Worm (Caenorhabditis elegans) whole organism, late embryonic: ENCODE measurements around the gene srw-36.

Experiments
- C38D4.7 ChIP-seq: fragments of 200-800 bp; sonication (Bioruptor generic); optimal IDR thresholded peaks from 2 replicates; lab custom pipeline; 2018; ENCODE audit warnings: mild to moderate bottlenecking, missing genetic modification characterization, moderate library complexity, missing compliant biosample characterization
- F13H6.1 ChIP-seq: sonication (generic microtip); optimal IDR thresholded peaks from 2 replicates; lab custom pipeline; 2016; ENCODE audit warnings: missing genetic modification characterization, missing compliant biosample characterization
- K02D7.2 ChIP-seq: sonication (generic microtip); optimal IDR thresholded peaks from 2 replicates; lab custom pipeline; 2017; ENCODE audit warnings: mild to moderate bottlenecking, missing genetic modification characterization, missing compliant biosample characterization
- K09A11.1 ChIP-seq: sonication (generic microtip); optimal IDR thresholded peaks from 2 replicates; lab custom pipeline; 2017; ENCODE audit warnings: antibody characterized with exemption, mild to moderate bottlenecking, missing genetic modification characterization, missing compliant biosample characterization; ENCODE audit not compliant: insufficient read depth
- ceh-14 ChIP-seq: sonication (generic microtip); optimal IDR thresholded peaks from 2 replicates; lab custom pipeline; 2016; ENCODE audit warnings: missing genotype, missing genetic modification characterization, missing compliant biosample characterization
- ceh-18 ChIP-seq: sonication (generic microtip); optimal IDR thresholded peaks from 2 replicates; lab custom pipeline; 2016; ENCODE audit warnings: missing genetic modification characterization, missing compliant biosample characterization
- ceh-19 ChIP-seq: fragments of 200-800 bp; sonication (Bioruptor generic); optimal IDR thresholded peaks from 2 replicates; lab custom pipeline; 2018; ENCODE audit warnings: mild to moderate bottlenecking, missing genetic modification characterization, missing compliant biosample characterization
- ceh-30 ChIP-seq: fragments of 150-350 bp; optimal IDR thresholded peaks from 2 replicates; lab custom pipeline; 2014; ENCODE audit warnings: missing biosample characterization, missing genetic modification characterization
- ceh-31 ChIP-seq: sonication (generic microtip); optimal IDR thresholded peaks from 2 replicates; lab custom pipeline; 2016; ENCODE audit warnings: missing genetic modification characterization, missing compliant biosample characterization
- ceh-34 ChIP-seq: sonication (generic microtip); optimal IDR thresholded peaks from 2 replicates; lab custom pipeline; 2016; ENCODE audit warnings: mild to moderate bottlenecking, missing genetic modification characterization, missing compliant biosample characterization
- ceh-45 ChIP-seq: fragments of 200-800 bp; sonication (Bioruptor generic); IDR thresholded peaks from 2 replicates; pipeline ENCODE4 v1.3.6; 2022; ENCODE audit warnings: missing genetic modification reagents, missing genetic modification characterization, missing compliant biosample characterization
- ceh-48 ChIP-seq: sonication (generic microtip); optimal IDR thresholded peaks from 2 replicates; lab custom pipeline; 2016; ENCODE audit warnings: missing genetic modification characterization, inconsistent platforms, missing compliant biosample characterization
- ceh-6 ChIP-seq: fragments of 200-800 bp; sonication (Bioruptor generic); optimal IDR thresholded peaks from 2 replicates; lab custom pipeline; 2018; ENCODE audit warnings: mild to moderate bottlenecking, missing genetic modification characterization, missing compliant biosample characterization
- ceh-9 ChIP-seq: sonication (generic microtip); optimal IDR thresholded peaks from 2 replicates; lab custom pipeline; 2016; ENCODE audit warnings: mild to moderate bottlenecking, missing genetic modification characterization, inconsistent platforms, missing compliant biosample characterization
- che-1 ChIP-seq: sonication (generic microtip); optimal IDR thresholded peaks from 2 replicates; lab custom pipeline; 2016; ENCODE audit warnings: mild to moderate bottlenecking, missing genetic modification characterization, missing compliant biosample characterization
- dmd-4 ChIP-seq: sonication (generic microtip); optimal IDR thresholded peaks from 2 replicates; lab custom pipeline; 2016; ENCODE audit warnings: borderline replicate concordance, missing genetic modification characterization, missing compliant biosample characterization
- elt-4 ChIP-seq: sonication (generic microtip); optimal IDR thresholded peaks from 2 replicates; lab custom pipeline; 2016; ENCODE audit warnings: missing genetic modification characterization, missing compliant biosample characterization
- fax-1 ChIP-seq: sonication (generic microtip); optimal IDR thresholded peaks from 2 replicates; lab custom pipeline; 2016; ENCODE audit warnings: missing genotype, missing genetic modification characterization, missing compliant biosample characterization
- fkh-10 ChIP-seq: fragments of 150-350 bp; optimal IDR thresholded peaks from 2 replicates; lab custom pipeline; 2014; ENCODE audit warnings: missing biosample characterization, missing genetic modification reagents, missing genetic modification characterization
- fkh-6 ChIP-seq: sonication (generic microtip); optimal IDR thresholded peaks from 2 replicates; lab custom pipeline; 2016; ENCODE audit warnings: missing genetic modification characterization, missing compliant biosample characterization
- gmeb-2 ChIP-seq: sonication (generic microtip); optimal IDR thresholded peaks from 2 replicates; lab custom pipeline; 2016; ENCODE audit warnings: missing genetic modification characterization, inconsistent platforms, missing compliant biosample characterization
- hlh-13 ChIP-seq: fragments of 200-800 bp; sonication (Bioruptor generic); optimal IDR thresholded peaks from 2 replicates; lab custom pipeline; 2018; ENCODE audit warnings: mild to moderate bottlenecking, missing genetic modification characterization, missing compliant biosample characterization
- hlh-6 ChIP-seq: sonication (generic microtip); optimal IDR thresholded peaks from 2 replicates; lab custom pipeline; 2016; ENCODE audit warnings: missing genotype, missing genetic modification characterization, missing compliant biosample characterization
- hlh-8 ChIP-seq: sonication (generic microtip); optimal IDR thresholded peaks from 2 replicates; lab custom pipeline; 2016; ENCODE audit warnings: missing genotype, missing genetic modification characterization, missing compliant biosample characterization
- lim-6 ChIP-seq: sonication (generic microtip); optimal IDR thresholded peaks from 2 replicates; lab custom pipeline; 2016; ENCODE audit warnings: missing genetic modification characterization, missing compliant biosample characterization
- lin-11 ChIP-seq: fragments of 200-800 bp; sonication (Bioruptor generic); optimal IDR thresholded peaks from 2 replicates; lab custom pipeline; 2018; ENCODE audit warnings: mild to moderate bottlenecking, missing genetic modification characterization, missing compliant biosample characterization
- mec-3 ChIP-seq: sonication (generic microtip); optimal IDR thresholded peaks from 2 replicates; lab custom pipeline; 2016; ENCODE audit warnings: borderline replicate concordance, missing genetic modification characterization, missing compliant biosample characterization
- nhr-232 ChIP-seq: sonication (generic microtip); optimal IDR thresholded peaks from 2 replicates; lab custom pipeline; 2016; ENCODE audit warnings: missing genetic modification characterization, missing compliant biosample characterization
- npax-4 ChIP-seq: sonication (generic microtip); optimal IDR thresholded peaks from 2 replicates; lab custom pipeline; 2016; ENCODE audit warnings: missing genetic modification characterization, missing compliant biosample characterization
- odd-2 ChIP-seq: sonication (generic microtip); optimal IDR thresholded peaks from 2 replicates; lab custom pipeline; 2017; ENCODE audit warnings: antibody characterized with exemption, mild to moderate bottlenecking, missing genetic modification characterization, missing compliant biosample characterization
- pat-9 ChIP-seq: fragments of 200-800 bp; sonication (Bioruptor generic); optimal IDR thresholded peaks from 2 replicates; lab custom pipeline; 2018; ENCODE audit warnings: mild to moderate bottlenecking, missing genetic modification characterization, moderate library complexity, missing compliant biosample characterization
- pax-1 ChIP-seq: fragments of 150-350 bp; optimal IDR thresholded peaks from 2 replicates; lab custom pipeline; 2014; ENCODE audit warnings: missing biosample characterization, missing genetic modification characterization
- pha-2 ChIP-seq: sonication (generic microtip); optimal IDR thresholded peaks from 2 replicates; lab custom pipeline; 2017; ENCODE audit warnings: mild to moderate bottlenecking, missing genetic modification characterization, missing compliant biosample characterization
- pqm-1 ChIP-seq: sonication (generic microtip); optimal IDR thresholded peaks from 2 replicates; lab custom pipeline; 2016; ENCODE audit warnings: missing genetic modification characterization, missing compliant biosample characterization
- pros-1 ChIP-seq: fragments of 150-350 bp; optimal IDR thresholded peaks from 2 replicates; lab custom pipeline; 2014; ENCODE audit warnings: missing biosample characterization, missing genetic modification reagents, missing genetic modification characterization
- rnt-1 ChIP-seq: sonication (generic microtip); optimal IDR thresholded peaks from 2 replicates; lab custom pipeline; 2016; ENCODE audit warnings: missing genetic modification characterization, missing compliant biosample characterization
- sox-4 ChIP-seq: sonication (generic microtip); optimal IDR thresholded peaks from 2 replicates; lab custom pipeline; 2017; ENCODE audit warnings: mild to moderate bottlenecking, missing genetic modification characterization, inconsistent platforms, missing compliant biosample characterization
- ttx-3 ChIP-seq: sonication (generic microtip); optimal IDR thresholded peaks from 2 replicates; lab custom pipeline; 2016; ENCODE audit warnings: missing genetic modification reagents, missing genetic modification characterization, missing compliant biosample characterization
- unc-3 ChIP-seq, 2 experiments: fragments of 200-800 bp in 1 of 2; sonication (Bioruptor generic) in 1 of 2; sonication (generic microtip) in 1 of 2; conservative IDR thresholded peaks in 1 of 2; optimal IDR thresholded peaks in 1 of 2; 2 replicates each; pipeline versions ENCODE4 v1.3.6 to Lab custom; 2016 to 2022; ENCODE audit warnings: missing compliant biosample characterization in 2 of 2, missing genetic modification characterization in 2 of 2, missing genetic modification reagents in 1 of 2
- unc-42 ChIP-seq: sonication (generic microtip); optimal IDR thresholded peaks from 2 replicates; lab custom pipeline; 2016; ENCODE audit warnings: missing genotype, missing genetic modification characterization, missing compliant biosample characterization
- zip-5 ChIP-seq: sonication (generic microtip); optimal IDR thresholded peaks from 2 replicates; lab custom pipeline; 2016; ENCODE audit warnings: missing genetic modification characterization, missing compliant biosample characterization

srw-36 gene

ce11 chrV:16695499-16695898 is 12.5 kb downstream of the srw-36 start:
- TF ChIP-seq elt-4, result no peak
- TF ChIP-seq sox-4, result no peak
- TF ChIP-seq fax-1 (tag; lab: Kevin White, UChicago), result no peak
- no peak for TF ChIP-seq C38D4.7 (GFP tag; lab: Kevin White, UChicago)
- TF ChIP-seq hlh-13 (GFP tag; lab: Kevin White, UChicago), result no peak
- no peak for TF ChIP-seq hlh-8 (tag; lab: Kevin White, UChicago)
- TF ChIP-seq gmeb-2, result no peak
- TF ChIP-seq npax-4 (tag; lab: Kevin White, UChicago), result no peak
- no peak for TF ChIP-seq fkh-6
- TF ChIP-seq ceh-18 (tag; lab: Kevin White, UChicago), result no peak
- TF ChIP-seq K09A11.1 (tag; lab: Kevin White, UChicago), result no peak
- TF ChIP-seq lim-6 (tag; lab: Kevin White, UChicago), result no peak
- no peak for TF ChIP-seq pqm-1 (tag; lab: Kevin White, UChicago)
- no peak for TF ChIP-seq odd-2
- no peak for TF ChIP-seq rnt-1 (tag; lab: Kevin White, UChicago)

- TF ChIP-seq dmd-4 (tag; lab: Kevin White, UChicago) (no peak), nhr-232 (no peak), pat-9 (no peak), lim-6 (tag; lab: Kevin White, UChicago) (no peak), ceh-45 (GFP tag; lab: Robert Waterston, UW) (no peak), hlh-8 (tag; lab: Kevin White, UChicago) (no peak), npax-4 (tag; lab: Kevin White, UChicago) (no peak), ceh-48 (tag; lab: Kevin White, UChicago) (no peak), ceh-31 (tag; lab: Kevin White, UChicago) (no peak), pax-1 (no peak), hlh-6 (tag; lab: Kevin White, UChicago) (no peak), ceh-34 (no peak)
Measured at ce11 chrV:16697178-16697577, 14.2 kb downstream of the srw-36 start, which contains the start of gene srw-41. Gene srw-41, plus strand, starts transcription at chrV:16697478.

ce11 chrV:16699752-16700259 is 16.8 kb downstream of the srw-36 start, which contains the start of gene Y70C5C.1:
Gene Y70C5C.1, plus strand, starts transcription at chrV:16700209.
- peak; percentile 57 for TF ChIP-seq pha-2
- TF ChIP-seq ceh-6, result peak; percentile 5
- TF ChIP-seq gmeb-2, result peak; percentile 40
- peak; percentile 32 for TF ChIP-seq K02D7.2 (tag; lab: Kevin White, UChicago)
- no peak for TF ChIP-seq mec-3 (tag; lab: Kevin White, UChicago)
- TF ChIP-seq C38D4.7 (GFP tag; lab: Kevin White, UChicago), result peak; percentile 36
- TF ChIP-seq lin-11 (tag; lab: Kevin White, UChicago), result peak; percentile 42
- peak; percentile 61 for TF ChIP-seq che-1 (tag; lab: Kevin White, UChicago)
- no peak for TF ChIP-seq ceh-14 (tag; lab: Kevin White, UChicago)
- TF ChIP-seq hlh-13 (GFP tag; lab: Kevin White, UChicago), result peak; percentile 23
- peak; percentile 41 for TF ChIP-seq ceh-19 (GFP tag; lab: Kevin White, UChicago)
- no peak for TF ChIP-seq pros-1 (tag; lab: Kevin White, UChicago)

ce11 chrV:16706549-16706948 is 23.6 kb downstream of the srw-36 start, which contains the start of gene clec-9:
Gene clec-9, minus strand, starts transcription at chrV:16706649.
- TF ChIP-seq unc-3 (GFP tag; conservative IDR thresholded peaks at IDR 0.05; lab: Robert Waterston, UW) (no peak), unc-3 (tag; optimal IDR thresholded peaks at IDR 0.05; lab: Kevin White, UChicago) (no peak), zip-5 (tag; lab: Kevin White, UChicago) (no peak), rnt-1 (tag; lab: Kevin White, UChicago) (no peak), ceh-45 (GFP tag; lab: Robert Waterston, UW) (no peak), che-1 (tag; lab: Kevin White, UChicago) (no peak), unc-42 (tag; lab: Kevin White, UChicago) (no peak), fkh-6 (no peak), hlh-13 (GFP tag; lab: Kevin White, UChicago) (no peak), ceh-6 (no peak), pha-2 (no peak), pax-1 (no peak), ceh-9 (no peak), fkh-10 (GFP tag; lab: Kevin White, UChicago) (no peak), F13H6.1 (tag; lab: Kevin White, UChicago) (no peak), ceh-30 (no peak), ttx-3 (tag; lab: Kevin White, UChicago) (no peak), pat-9 (no peak), lin-11 (tag; lab: Kevin White, UChicago) (no peak)
- TF ChIP-seq, all 69 proteins: peak for 0
